Fruit fly (Drosophila melanogaster): ENCODE measurements around the gene CG33333.

Gene CG33333

dm6 chr3R:17391313-17391845 is 25.9 kb upstream of the CG33333 start, which contains the start of the genes Brf and sds22 (continued):
- TF ChIP-seq grn (GFP tag; optimal IDR thresholded peaks at IDR 0.05) (peak; percentile 61), onecut (GFP tag; IDR thresholded peaks at IDR 0.05) (peak; percentile 79), sna (GFP tag; IDR thresholded peaks at IDR 0.05; ENCODE audit: partially characterized antibody) (peak; percentile 72; the same call in 1 of the 2 replicates), CG8290 (GFP tag; optimal IDR thresholded peaks at IDR 0.05) (peak; percentile 96), CG8290 (tag; optimal IDR thresholded peaks at IDR 0.05) (peak; percentile 71 to 88), pros (GFP tag; optimal IDR thresholded peaks at IDR 0.05) (peak; percentile 61), CG3163 (GFP tag; optimal IDR thresholded peaks at IDR 0.05) (peak; percentile 79), CG3407 (GFP tag; optimal IDR thresholded peaks at IDR 0.05) (peak; percentile 85), dysf (GFP tag; IDR thresholded peaks at IDR 0.05) (peak; percentile 96), dpn (GFP tag; optimal IDR thresholded peaks at IDR 0.05) (peak; percentile 97), CG5245 (GFP tag; optimal IDR thresholded peaks at IDR 0.05) (peak; percentile 95), CG3726 (GFP tag; IDR thresholded peaks at IDR 0.05) (peak; percentile 75; the same call in 2 of the 3 replicates), Adf1 (GFP tag; IDR thresholded peaks at IDR 0.05) (peak; percentile 66), otp (GFP tag; IDR thresholded peaks at IDR 0.05) (peak; percentile 79), BtbVII (GFP tag; optimal IDR thresholded peaks at IDR 0.05) (peak; percentile 91), fd64A (GFP tag; optimal IDR thresholded peaks at IDR 0.05) (peak; percentile 63), Hr39 (optimal IDR thresholded peaks at IDR 0.05) (no peak), CG10274 (GFP tag; optimal IDR thresholded peaks at IDR 0.05) (peak; percentile 81), tap (tag; optimal IDR thresholded peaks at IDR 0.05) (peak; percentile 89), salm (tag; optimal IDR thresholded peaks at IDR 0.05) (peak; percentile 78), Camta (GFP tag; optimal IDR thresholded peaks at IDR 0.05) (peak; percentile 92), CG7928 (GFP tag; optimal IDR thresholded peaks at IDR 0.05) (peak; percentile 67), Rfx (GFP tag; IDR thresholded peaks at IDR 0.05) (peak; percentile 97), CG10543 (GFP tag; optimal IDR thresholded peaks at IDR 0.05) (peak; percentile 97), CG4328 (GFP tag; optimal IDR thresholded peaks at IDR 0.05) (peak; percentile 95), seq (GFP tag; IDR thresholded peaks at IDR 0.05) (peak; percentile 85), CG7372 (GFP tag; IDR thresholded peaks at IDR 0.05) (peak; percentile 92), dm (GFP tag; optimal IDR thresholded peaks at IDR 0.05) (peak; percentile 95), btn (GFP tag; optimal IDR thresholded peaks at IDR 0.05) (peak; percentile 84), z (GFP tag; IDR thresholded peaks at IDR 0.05) (peak; percentile 41; the same call in 1 of the 3 replicates), CG8089 (GFP tag; optimal IDR thresholded peaks at IDR 0.05) (peak; percentile 93), slou (GFP tag; optimal IDR thresholded peaks at IDR 0.05) (peak; percentile 96), sens-2 (GFP tag; IDR thresholded peaks at IDR 0.05) (peak; percentile 87; the same call in 1 of the 2 replicates), CG4617 (GFP tag; optimal IDR thresholded peaks at IDR 0.05; ENCODE audit: borderline replicate concordance) (peak; percentile 95), jigr1 (GFP tag; IDR thresholded peaks at IDR 0.05) (peak; percentile 86; the same call in 2 of the 3 replicates), Med (GFP tag) (peak; percentile 99), Hmr (GFP tag; optimal IDR thresholded peaks at IDR 0.05) (peak; percentile 94), wdn (GFP tag; IDR thresholded peaks at IDR 0.05) (peak; percentile 92), CkIIα-i1 (GFP tag; IDR thresholded peaks at IDR 0.05) (no peak), pho (GFP tag; optimal IDR thresholded peaks at IDR 0.05) (peak; percentile 97), amos (GFP tag; IDR thresholded peaks at IDR 0.05; ENCODE audit: partially characterized antibody) (peak; percentile 65), eve (GFP tag; optimal IDR thresholded peaks at IDR 0.05) (peak in 1 of 2 experiments; percentile 95), Vsx1 (GFP tag; optimal IDR thresholded peaks at IDR 0.05) (peak; percentile 80), Hr3 (GFP tag; optimal IDR thresholded peaks at IDR 0.05) (peak; percentile 98), jumu (GFP tag; optimal IDR thresholded peaks at IDR 0.05) (peak; percentile 94), Spps (tag; optimal IDR thresholded peaks at IDR 0.05) (peak; percentile 93), CG7786 (GFP tag; optimal IDR thresholded peaks at IDR 0.05) (peak; percentile 95), Six4 (GFP tag; optimal IDR thresholded peaks at IDR 0.05) (peak; percentile 94), fd3F (GFP tag; optimal IDR thresholded peaks at IDR 0.05) (peak; percentile 95), CG14860 (GFP tag; IDR thresholded peaks at IDR 0.05; ENCODE audit: partially characterized antibody) (peak; percentile 74; the same call in 2 of the 3 replicates), chinmo (GFP tag; IDR thresholded peaks at IDR 0.05; ENCODE audit: partially characterized antibody) (no peak)

Data from whole organism, embryonic.